Worm (Caenorhabditis elegans) whole organism, young adult: ENCODE results near the gene F32D8.14.

Experiments
- B0035.1 ChIP-seq: sonication (generic microtip); optimal IDR thresholded peaks from 2 replicates; lab custom pipeline; 2016; ENCODE audit warnings: missing genetic modification characterization, mild to moderate bottlenecking, missing compliant biosample characterization, missing genotype, missing genetic modification reagents
- B0261.1 ChIP-seq: sonication (generic microtip); optimal IDR thresholded peaks from 2 replicates; lab custom pipeline; 2016; ENCODE audit warnings: mild to moderate bottlenecking, missing genetic modification characterization, moderate library complexity, missing compliant biosample characterization
- D2030.7 ChIP-seq: fragments of 200-800 bp; sonication (Bioruptor generic); IDR thresholded peaks from 2 replicates; pipeline ENCODE4 v1.3.6; 2022; ENCODE audit warnings: missing genetic modification reagents, missing genetic modification characterization, missing compliant biosample characterization
- F22D6.2 ChIP-seq: sonication (generic microtip); optimal IDR thresholded peaks from 2 replicates; lab custom pipeline; 2016; ENCODE audit warnings: mild to moderate bottlenecking, missing genetic modification characterization, missing compliant biosample characterization
- F55B11.4 ChIP-seq: sonication (generic microtip); optimal IDR thresholded peaks from 2 replicates; lab custom pipeline; 2016; ENCODE audit warnings: missing compliant biosample characterization, missing genetic modification characterization, borderline replicate concordance; ENCODE audit not compliant: insufficient read depth
- K11D2.4 ChIP-seq: fragments of 200-800 bp; sonication (Bioruptor generic); IDR thresholded peaks from 2 replicates; pipeline ENCODE4 v1.3.6; 2022; ENCODE audit warnings: missing genetic modification reagents, missing genetic modification characterization, missing compliant biosample characterization
- Y56A3A.18 ChIP-seq: fragments of 200-800 bp; sonication (Bioruptor generic); IDR thresholded peaks from 2 replicates; pipeline ENCODE4 v1.3.6; 2022; ENCODE audit warnings: missing genetic modification reagents, missing genetic modification characterization, missing compliant biosample characterization
- akir-1 ChIP-seq: fragments of 200-800 bp; sonication (Bioruptor generic); optimal IDR thresholded peaks from 2 replicates; lab custom pipeline; 2018; ENCODE audit warnings: mild to moderate bottlenecking, missing genetic modification characterization, moderate library complexity, missing compliant biosample characterization
- athp-1 ChIP-seq: sonication (generic microtip); optimal IDR thresholded peaks from 2 replicates; lab custom pipeline; 2017; ENCODE audit warnings: mild to moderate bottlenecking, missing genetic modification characterization, missing compliant biosample characterization
- attf-3 ChIP-seq: fragments of 200-800 bp; sonication (Bioruptor generic); conservative IDR thresholded peaks from 2 replicates; pipeline ENCODE4 v1.3.6; 2022; ENCODE audit warnings: missing genetic modification reagents, missing genetic modification characterization, missing compliant biosample characterization
- attf-6 ChIP-seq: fragments of 200-800 bp; sonication (Bioruptor generic); IDR thresholded peaks from 2 replicates; pipeline ENCODE4 v1.3.6; 2022; ENCODE audit warnings: missing genetic modification reagents, missing genetic modification characterization, missing compliant biosample characterization
- bed-2 ChIP-seq: fragments of 200-800 bp; sonication (Bioruptor generic); IDR thresholded peaks from 2 replicates; pipeline ENCODE4 v1.3.6; 2022; ENCODE audit warnings: missing genetic modification reagents, missing genetic modification characterization, missing compliant biosample characterization
- ccch-3 ChIP-seq: fragments of 200-800 bp; sonication (Bioruptor generic); optimal IDR thresholded peaks from 2 replicates; lab custom pipeline; 2018; ENCODE audit warnings: mild to moderate bottlenecking, missing genetic modification characterization, missing compliant biosample characterization
- cebp-1 ChIP-seq, 2 experiments: fragments of 200-800 bp in 1 of 2; sonication (Bioruptor generic) in 1 of 2; sonication (generic microtip) in 1 of 2; IDR thresholded peaks in 1 of 2; optimal IDR thresholded peaks in 1 of 2; 2 replicates each; pipeline versions ENCODE4 v1.3.6 to Lab custom; 2017 to 2022; ENCODE audit warnings: missing compliant biosample characterization in 2 of 2, missing genetic modification characterization in 2 of 2, mild to moderate bottlenecking in 1 of 2, missing genetic modification reagents in 1 of 2, moderate library complexity in 1 of 2
- cebp-2 ChIP-seq: fragments of 200-800 bp; sonication (Bioruptor generic); IDR thresholded peaks from 2 replicates; pipeline ENCODE4 v1.3.6; 2022; ENCODE audit warnings: missing genetic modification characterization, missing compliant biosample characterization
- ceh-91 ChIP-seq: fragments of 200-800 bp; sonication (Bioruptor generic); IDR thresholded peaks from 2 replicates; pipeline ENCODE4 v1.3.6; 2022; ENCODE audit warnings: missing genetic modification reagents, missing genetic modification characterization, missing compliant biosample characterization
- egl-44 ChIP-seq: fragments of 200-800 bp; sonication (Bioruptor generic); IDR thresholded peaks from 2 replicates; pipeline ENCODE4 v1.3.6; 2022; ENCODE audit warnings: missing genetic modification reagents, missing genetic modification characterization, missing compliant biosample characterization
- egrh-3 ChIP-seq: fragments of 200-800 bp; sonication (Bioruptor generic); IDR thresholded peaks from 2 replicates; pipeline ENCODE4 v1.3.6; 2022; ENCODE audit warnings: missing genetic modification reagents, missing genetic modification characterization, missing compliant biosample characterization
- fkh-3 ChIP-seq: sonication (generic microtip); optimal IDR thresholded peaks from 2 replicates; lab custom pipeline; 2016; ENCODE audit warnings: mild to moderate bottlenecking, missing genetic modification characterization, missing compliant biosample characterization
- him-1 ChIP-seq: sonication (generic microtip); optimal IDR thresholded peaks from 2 replicates; lab custom pipeline; 2016; ENCODE audit warnings: missing genotype, missing genetic modification reagents, missing genetic modification characterization, missing compliant biosample characterization
- hlh-26 ChIP-seq: fragments of 200-800 bp; sonication (Bioruptor generic); conservative IDR thresholded peaks from 2 replicates; pipeline ENCODE4 v1.3.6; 2022; ENCODE audit warnings: missing genetic modification reagents, missing genetic modification characterization, missing compliant biosample characterization
- hmg-1.2 ChIP-seq: fragments of 200-800 bp; sonication (Bioruptor generic); IDR thresholded peaks from 2 replicates; pipeline ENCODE4 v1.3.6; 2022; ENCODE audit warnings: missing genetic modification reagents, missing genetic modification characterization, missing compliant biosample characterization
- hmg-20 ChIP-seq: fragments of 200-800 bp; sonication (Bioruptor generic); IDR thresholded peaks from 2 replicates; pipeline ENCODE4 v1.3.6; 2022; ENCODE audit warnings: missing genetic modification reagents, missing genetic modification characterization, missing compliant biosample characterization
- hsf-1 ChIP-seq: fragments of 200-800 bp; sonication (Bioruptor generic); IDR thresholded peaks from 2 replicates; pipeline ENCODE4 v1.3.6; 2022; ENCODE audit warnings: missing genetic modification reagents, missing genetic modification characterization, missing compliant biosample characterization
- let-526 ChIP-seq: fragments of 200-800 bp; sonication (Bioruptor generic); IDR thresholded peaks from 2 replicates; pipeline ENCODE4 v1.3.6; 2022; ENCODE audit warnings: missing genetic modification reagents, missing genetic modification characterization, missing compliant biosample characterization
- lin-26 ChIP-seq: fragments of 200-800 bp; sonication (Bioruptor generic); IDR thresholded peaks from 2 replicates; pipeline ENCODE4 v1.3.6; 2022; ENCODE audit warnings: missing genetic modification reagents, missing genetic modification characterization, missing compliant biosample characterization
- lin-35 ChIP-seq, 3 experiments: fragments of 150-350 bp in 2 of 3; sonication (generic microtip) in 1 of 3; optimal IDR thresholded peaks; 2 replicates each; lab custom pipeline; 2014 to 2018; ENCODE audit warnings: missing biosample characterization in 3 of 3, missing genetic modification characterization in 3 of 3, missing genetic modification reagents in 3 of 3
- lsy-27 ChIP-seq: sonication (generic microtip); optimal IDR thresholded peaks from 2 replicates; lab custom pipeline; 2017; ENCODE audit warnings: missing genetic modification characterization, mild to moderate bottlenecking, missing compliant biosample characterization, antibody characterized with exemption, missing genotype, borderline replicate concordance; ENCODE audit not compliant: insufficient read depth
- madf-3 ChIP-seq: fragments of 200-800 bp; sonication (Bioruptor generic); IDR thresholded peaks from 2 replicates; pipeline ENCODE4 v1.3.6; 2022; ENCODE audit warnings: missing genetic modification reagents, missing genetic modification characterization, missing compliant biosample characterization
- madf-6 ChIP-seq: fragments of 200-800 bp; sonication (Bioruptor generic); IDR thresholded peaks from 2 replicates; pipeline ENCODE4 v1.3.6; 2022; ENCODE audit warnings: missing genetic modification reagents, missing genetic modification characterization, missing compliant biosample characterization
- madf-8 ChIP-seq: fragments of 200-800 bp; sonication (Bioruptor generic); conservative IDR thresholded peaks from 2 replicates; pipeline ENCODE4 v1.3.6; 2022; ENCODE audit warnings: missing genetic modification reagents, missing genetic modification characterization, missing compliant biosample characterization
- mel-28 ChIP-seq: sonication (generic microtip); optimal IDR thresholded peaks from 2 replicates; lab custom pipeline; 2016; ENCODE audit warnings: borderline replicate concordance, mild to moderate bottlenecking, missing genetic modification characterization, missing compliant biosample characterization
- nfya-1 ChIP-seq: sonication (generic microtip); optimal IDR thresholded peaks from 2 replicates; lab custom pipeline; 2017; ENCODE audit warnings: antibody characterized with exemption, missing compliant biosample characterization, missing genetic modification characterization, borderline replicate concordance; ENCODE audit not compliant: insufficient read depth
- nhr-27 ChIP-seq: fragments of 200-800 bp; sonication (Bioruptor generic); optimal IDR thresholded peaks from 2 replicates; lab custom pipeline; 2018; ENCODE audit warnings: mild to moderate bottlenecking, missing genetic modification characterization, moderate library complexity, missing compliant biosample characterization
- nhr-80 ChIP-seq: sonication (generic microtip); optimal IDR thresholded peaks from 2 replicates; lab custom pipeline; 2016; ENCODE audit warnings: missing genetic modification characterization, missing compliant biosample characterization
- nhr-90 ChIP-seq: sonication (generic microtip); optimal IDR thresholded peaks from 2 replicates; lab custom pipeline; 2016; ENCODE audit warnings: missing genotype, mild to moderate bottlenecking, missing genetic modification characterization, missing compliant biosample characterization
- rec-8 ChIP-seq, 2 experiments: sonication (generic microtip); optimal IDR thresholded peaks; 2 replicates each; lab custom pipeline; 2016; ENCODE audit warnings: mild to moderate bottlenecking in 2 of 2, missing genetic modification characterization in 2 of 2, missing genetic modification reagents in 2 of 2, missing genotype in 2 of 2, missing biosample characterization in 1 of 2, missing compliant biosample characterization in 1 of 2, moderate library complexity in 1 of 2
- rpc-1 ChIP-seq, 2 experiments: fragments of 150-350 bp in 1 of 2; sonication (generic microtip) in 1 of 2; optimal IDR thresholded peaks; 2 replicates each; lab custom pipeline; 2014 to 2018; ENCODE audit warnings: missing biosample characterization in 1 of 2, missing genetic modification characterization in 1 of 2, missing genetic modification reagents in 1 of 2, missing genotype in 1 of 2
- snpc-1.3 ChIP-seq: sonication (generic microtip); optimal IDR thresholded peaks from 2 replicates; lab custom pipeline; 2017; ENCODE audit warnings: missing genetic modification characterization, mild to moderate bottlenecking, missing compliant biosample characterization, antibody characterized with exemption, moderate library complexity, missing genotype, missing genetic modification reagents; ENCODE audit not compliant: insufficient read depth
- sptf-2 ChIP-seq: fragments of 200-800 bp; sonication (Bioruptor generic); optimal IDR thresholded peaks from 2 replicates; lab custom pipeline; 2018; ENCODE audit warnings: mild to moderate bottlenecking, missing genetic modification characterization, missing compliant biosample characterization
- tbp1 ChIP-seq: fragments of 200-800 bp; sonication (Bioruptor generic); optimal IDR thresholded peaks from 2 replicates; lab custom pipeline; 2018; ENCODE audit warnings: mild to moderate bottlenecking, missing genetic modification characterization, missing compliant biosample characterization
- unc-62 ChIP-seq: fragments of 150-350 bp; optimal IDR thresholded peaks from 2 replicates; lab custom pipeline; 2014; ENCODE audit warnings: missing biosample characterization, missing genetic modification reagents, missing genetic modification characterization
- zfh-2 ChIP-seq: fragments of 200-800 bp; sonication (Bioruptor generic); conservative IDR thresholded peaks from 2 replicates; pipeline ENCODE4 v1.3.6; 2022; ENCODE audit warnings: missing genetic modification reagents, missing genetic modification characterization, missing compliant biosample characterization
- ztf-22 ChIP-seq: fragments of 200-800 bp; sonication (Bioruptor generic); optimal IDR thresholded peaks from 2 replicates; lab custom pipeline; 2018; ENCODE audit warnings: mild to moderate bottlenecking, missing genetic modification characterization, moderate library complexity, missing compliant biosample characterization

F32D8.14 gene

ce11 chrV:10859048-10859637 lies 35.4 kb downstream of the F32D8.14 start:
- TF ChIP-seq unc-62 (GFP tag; lab: Kevin White, UChicago) (peak; percentile 37), nhr-80 (peak; percentile 18), cebp-2 (GFP tag; lab: Robert Waterston, UW) (no peak), hmg-1.2 (GFP tag; lab: Robert Waterston, UW) (0 out of 2 replicates have a peak, but pooled peaks have one; percentile 16)

ce11 chrV:10858340-10858739 lies 36.2 kb downstream of the F32D8.14 start:
- no peak for TF ChIP-seq F22D6.2 (tag; lab: Kevin White, UChicago)
- no peak for TF ChIP-seq ccch-3 (GFP tag; lab: Kevin White, UChicago)
- peak; percentile 3 for TF ChIP-seq tbp1 (GFP tag; lab: Kevin White, UChicago)
- peak; percentile 39 for TF ChIP-seq ztf-22 (GFP tag; lab: Kevin White, UChicago)
- TF ChIP-seq lin-35 (GFP tag; optimal IDR thresholded peaks at IDR 0.05; lab: Kevin White, UChicago) = peak in 1 of 3 experiments; percentile 19
- TF ChIP-seq rec-8 (tag; optimal IDR thresholded peaks at IDR 0.05; lab: Kevin White, UChicago) = no peak
- no peak for TF ChIP-seq nhr-27
- TF ChIP-seq hlh-26 = no peak
- TF ChIP-seq lin-26 (GFP tag; lab: Robert Waterston, UW) = 0 out of 2 replicates have a peak, but pooled peaks have one; percentile 49
- TF ChIP-seq cebp-1 (GFP tag; IDR thresholded peaks at IDR 0.05; lab: Robert Waterston, UW) = no peak
- peak; percentile 77 for TF ChIP-seq cebp-1 (tag; optimal IDR thresholded peaks at IDR 0.05; lab: Kevin White, UChicago)
- TF ChIP-seq akir-1 (GFP tag; lab: Kevin White, UChicago) = no peak
- TF ChIP-seq lsy-27 (tag; lab: Kevin White, UChicago) = no peak
- no peak for TF ChIP-seq F55B11.4 (tag; lab: Kevin White, UChicago)
- TF ChIP-seq attf-3 (GFP tag; lab: Robert Waterston, UW) = no peak
- peak; percentile 72; the same call in 1 of the 2 replicates for TF ChIP-seq K11D2.4
- no peak for TF ChIP-seq madf-3 (GFP tag; lab: Robert Waterston, UW)
- TF ChIP-seq him-1 (tag; lab: Kevin White, UChicago) = no peak
- TF ChIP-seq bed-2 (GFP tag; lab: Robert Waterston, UW) = no peak
- TF ChIP-seq ceh-91 = no peak
- TF ChIP-seq mel-28 (tag; lab: Kevin White, UChicago) = no peak
- TF ChIP-seq hsf-1 = no peak
- TF ChIP-seq unc-62 (GFP tag; lab: Kevin White, UChicago) = no peak
- no peak for TF ChIP-seq sptf-2
- TF ChIP-seq D2030.7 (GFP tag; lab: Robert Waterston, UW) = no peak
- TF ChIP-seq B0261.1 = no peak
- TF ChIP-seq B0035.1 (tag; lab: Kevin White, UChicago) = no peak
- no peak for TF ChIP-seq hmg-20 (GFP tag; lab: Robert Waterston, UW)
- no peak for TF ChIP-seq nfya-1
- TF ChIP-seq egrh-3 (GFP tag; lab: Robert Waterston, UW) = peak; percentile 66
- no peak for TF ChIP-seq rpc-1 (optimal IDR thresholded peaks at IDR 0.05; lab: Kevin White, UChicago)
- no peak for TF ChIP-seq rpc-1 (tag; optimal IDR thresholded peaks at IDR 0.05; lab: Kevin White, UChicago)
- TF ChIP-seq athp-1 (tag; lab: Kevin White, UChicago) = no peak
- TF ChIP-seq nhr-80 = peak; percentile 14
- 0 out of 2 replicates have a peak, but pooled peaks have one; percentile 7 for TF ChIP-seq egl-44 (GFP tag; lab: Robert Waterston, UW)
- no peak for TF ChIP-seq madf-8 (GFP tag; lab: Robert Waterston, UW)
- no peak for TF ChIP-seq nhr-90
- TF ChIP-seq madf-6 (GFP tag; lab: Robert Waterston, UW) = no peak
- TF ChIP-seq zfh-2 (GFP tag; lab: Robert Waterston, UW) = peak; percentile 96
- TF ChIP-seq let-526 (GFP tag; lab: Robert Waterston, UW) = no peak
- no peak for TF ChIP-seq attf-6
- TF ChIP-seq Y56A3A.18 (GFP tag; lab: Robert Waterston, UW) = no peak
- no peak for TF ChIP-seq snpc-1.3 (tag; lab: Kevin White, UChicago)
- no peak for TF ChIP-seq fkh-3 (tag; lab: Kevin White, UChicago)
